Fruit fly (Drosophila melanogaster) whole organism, embryonic: ENCODE measurements around the gene CG31800.

ENCODE experiments used
- Ada2b ChIP-seq: fragments of 200-800 bp; sonication (Bioruptor generic); IDR thresholded peaks from 2 replicates; pipeline ENCODE4 v1.3.6; 2022; ENCODE audit warnings: missing biosample characterization, missing genetic modification characterization
- Bgb ChIP-seq: fragments of 200-800 bp; sonication (Bioruptor generic); IDR thresholded peaks from 2 replicates; pipeline ENCODE4 v1.3.6; 2022; ENCODE audit warnings: missing biosample characterization, missing genetic modification characterization; ENCODE audit not compliant: partially characterized antibody
- CG10147 ChIP-seq: fragments of 200-800 bp; sonication (Bioruptor generic); optimal IDR thresholded peaks from 2 replicates; lab custom pipeline; 2019; ENCODE audit warnings: missing biosample characterization, mild to moderate bottlenecking, missing genetic modification characterization, moderate library complexity
- CG10979 ChIP-seq: fragments of 200-800 bp; sonication (Bioruptor generic); optimal IDR thresholded peaks from 2 replicates; lab custom pipeline; 2018; ENCODE audit warnings: missing biosample characterization, mild to moderate bottlenecking, missing genetic modification characterization, moderate library complexity
- CG11504 ChIP-seq: fragments of 200-800 bp; sonication (Bioruptor generic); optimal IDR thresholded peaks from 3 replicates; lab custom pipeline; 2019; ENCODE audit warnings: missing biosample characterization, mild to moderate bottlenecking, missing genetic modification characterization, moderate library complexity
- CG12391 ChIP-seq: fragments of 200-800 bp; sonication (Bioruptor generic); optimal IDR thresholded peaks from 3 replicates; lab custom pipeline; 2018; ENCODE audit warnings: missing biosample characterization, mild to moderate bottlenecking, missing genetic modification characterization, moderate library complexity
- CG12659 ChIP-seq: fragments of 200-800 bp; sonication (Bioruptor generic); optimal IDR thresholded peaks from 3 replicates; lab custom pipeline; 2017; ENCODE audit warnings: mild to moderate bottlenecking, missing biosample characterization, missing genetic modification reagents, missing genetic modification characterization
- CG13775 ChIP-seq: fragments of 200-800 bp; sonication (Bioruptor generic); optimal IDR thresholded peaks from 3 replicates; lab custom pipeline; 2017; ENCODE audit warnings: missing biosample characterization, mild to moderate bottlenecking, missing genetic modification characterization
- CG15269 ChIP-seq: fragments of 200-800 bp; sonication (Bioruptor generic); optimal IDR thresholded peaks from 2 replicates; lab custom pipeline; 2018; ENCODE audit warnings: missing biosample characterization, mild to moderate bottlenecking, missing genetic modification characterization, moderate library complexity
- CG15514 ChIP-seq: fragments of 200-800 bp; sonication (Bioruptor generic); optimal IDR thresholded peaks from 3 replicates; lab custom pipeline; 2017; ENCODE audit warnings: missing biosample characterization, missing genetic modification characterization, mild to moderate bottlenecking, moderate library complexity, missing genetic modification reagents
- CG15601 ChIP-seq: fragments of 200-800 bp; sonication (Bioruptor generic); optimal IDR thresholded peaks from 3 replicates; lab custom pipeline; 2019; ENCODE audit warnings: missing biosample characterization, mild to moderate bottlenecking, missing genetic modification characterization, moderate library complexity
- CG17385 ChIP-seq: fragments of 200-800 bp; sonication (Bioruptor generic); optimal IDR thresholded peaks from 3 replicates; lab custom pipeline; 2018; ENCODE audit warnings: missing biosample characterization, mild to moderate bottlenecking, missing genetic modification characterization
- CG2116 ChIP-seq: fragments of 200-800 bp; sonication (Bioruptor generic); optimal IDR thresholded peaks from 3 replicates; lab custom pipeline; 2018; ENCODE audit warnings: missing biosample characterization, mild to moderate bottlenecking, missing genetic modification characterization
- CG30020 ChIP-seq: fragments of 200-800 bp; optimal IDR thresholded peaks from 2 replicates; lab custom pipeline; 2019; ENCODE audit warnings: missing biosample characterization, mild to moderate bottlenecking, missing genetic modification characterization, moderate library complexity
- CG33213 ChIP-seq: fragments of 200-800 bp; sonication (Bioruptor generic); optimal IDR thresholded peaks from 3 replicates; lab custom pipeline; 2016; ENCODE audit warnings: missing biosample characterization, missing genetic modification characterization
- CG42726 ChIP-seq: fragments of 200-800 bp; sonication (Bioruptor generic); IDR thresholded peaks from 2 replicates; pipeline ENCODE4 v1.3.6; 2022; ENCODE audit warnings: missing biosample characterization, missing genetic modification characterization; ENCODE audit not compliant: partially characterized antibody
- CG4707 ChIP-seq: fragments of 200-800 bp; sonication (Bioruptor generic); optimal IDR thresholded peaks from 2 replicates; lab custom pipeline; 2018; ENCODE audit warnings: missing biosample characterization, mild to moderate bottlenecking, missing genetic modification characterization, moderate library complexity
- CG4854 ChIP-seq: fragments of 200-800 bp; sonication (Bioruptor generic); optimal IDR thresholded peaks from 2 replicates; lab custom pipeline; 2016; ENCODE audit warnings: missing biosample characterization, missing genetic modification characterization, inconsistent platforms
- CG6791 ChIP-seq: fragments of 200-800 bp; sonication (Bioruptor generic); IDR thresholded peaks from 3 replicates; pipeline ENCODE4 v1.3.6; 2022; ENCODE audit warnings: missing biosample characterization, missing genetic modification characterization; ENCODE audit not compliant: partially characterized antibody
- CG8924 ChIP-seq: fragments of 200-800 bp; optimal IDR thresholded peaks from 3 replicates; lab custom pipeline; 2019; ENCODE audit warnings: missing biosample characterization, mild to moderate bottlenecking, missing genetic modification characterization, moderate library complexity
- CHES-1-like ChIP-seq: fragments of 200-800 bp; sonication (Bioruptor generic); optimal IDR thresholded peaks from 2 replicates; lab custom pipeline; 2016; ENCODE audit warnings: missing biosample characterization, missing genetic modification characterization
- D19A ChIP-seq: fragments of 200-800 bp; optimal IDR thresholded peaks from 3 replicates; lab custom pipeline; 2019; ENCODE audit warnings: missing biosample characterization, mild to moderate bottlenecking, missing genetic modification characterization, moderate library complexity
- Fer2 ChIP-seq: fragments of 200-800 bp; sonication (Bioruptor generic); optimal IDR thresholded peaks from 2 replicates; lab custom pipeline; 2018; ENCODE audit warnings: missing biosample characterization, mild to moderate bottlenecking, missing genetic modification characterization, moderate library complexity
- Fer3 ChIP-seq: fragments of 200-800 bp; sonication (Bioruptor generic); optimal IDR thresholded peaks from 2 replicates; lab custom pipeline; 2018; ENCODE audit warnings: missing biosample characterization, mild to moderate bottlenecking, missing genetic modification characterization, moderate library complexity
- Lim3 ChIP-seq: fragments of 200-800 bp; sonication (Bioruptor generic); IDR thresholded peaks from 2 replicates; pipeline ENCODE4 v1.3.6; 2022; ENCODE audit warnings: missing biosample characterization, missing genetic modification characterization
- MBD-R2 ChIP-seq: fragments of 200-800 bp; sonication (Bioruptor generic); IDR thresholded peaks from 2 replicates; pipeline ENCODE4 v1.3.6; 2022; ENCODE audit warnings: missing biosample characterization, missing genetic modification characterization
- Poxn ChIP-seq: fragments of 200-800 bp; sonication (Bioruptor generic); IDR thresholded peaks from 2 replicates; pipeline ENCODE4 v1.3.6; 2022; ENCODE audit warnings: missing biosample characterization, missing genetic modification characterization
- Trl ChIP-seq, 3 experiments: fragments of >200 bp in 2 of 3; fragments of 200-800 bp in 1 of 3; sonication (Bioruptor generic) in 1 of 3; optimal IDR thresholded peaks; 2 replicates in 1 of 3; 3 replicates in 2 of 3; lab custom pipeline; 2016 to 2017; ENCODE audit warnings: missing biosample characterization in 1 of 3, missing genetic modification characterization in 1 of 3
- chinmo ChIP-seq: fragments of 200-800 bp; sonication (Bioruptor generic); IDR thresholded peaks from 4 replicates; pipeline ENCODE4 v1.3.6; 2022; ENCODE audit warnings: missing biosample characterization, missing genetic modification characterization; ENCODE audit not compliant: partially characterized antibody
- crc ChIP-seq: fragments of 200-800 bp; sonication (Bioruptor generic); optimal IDR thresholded peaks from 2 replicates; lab custom pipeline; 2016; ENCODE audit warnings: missing biosample characterization, missing genetic modification characterization
- eve ChIP-seq, 2 experiments: fragments of >200 bp; optimal IDR thresholded peaks; 2 replicates each; lab custom pipeline; 2017; ENCODE audit warnings: missing biosample characterization in 2 of 2, missing genetic modification characterization in 2 of 2
- fu2 ChIP-seq: fragments of 200-800 bp; sonication (Bioruptor generic); optimal IDR thresholded peaks from 2 replicates; lab custom pipeline; 2016; ENCODE audit warnings: missing biosample characterization, missing genetic modification characterization
- hb ChIP-seq: fragments of 200-800 bp; sonication (Bioruptor generic); IDR thresholded peaks from 3 replicates; pipeline ENCODE4 v1.3.6; 2022; ENCODE audit warnings: missing biosample characterization, missing genetic modification characterization; ENCODE audit not compliant: partially characterized antibody
- hth ChIP-seq: fragments of >200 bp; optimal IDR thresholded peaks from 2 replicates; lab custom pipeline; 2017; ENCODE audit warnings: inconsistent platforms
- jigr1 ChIP-seq: fragments of 200-800 bp; sonication (Bioruptor generic); IDR thresholded peaks from 3 replicates; pipeline ENCODE4 v1.3.6; 2022; ENCODE audit warnings: missing biosample characterization, missing genetic modification characterization
- jing ChIP-seq: fragments of 200-800 bp; sonication (Bioruptor generic); optimal IDR thresholded peaks from 2 replicates; lab custom pipeline; 2018; ENCODE audit warnings: missing biosample characterization, mild to moderate bottlenecking, missing genetic modification characterization
- lab ChIP-seq: fragments of 200-800 bp; sonication (Bioruptor generic); optimal IDR thresholded peaks from 3 replicates; lab custom pipeline; 2017; ENCODE audit warnings: missing biosample characterization, missing genetic modification characterization, mild to moderate bottlenecking, moderate library complexity, missing genetic modification reagents
- lilli ChIP-seq: fragments of 200-800 bp; sonication (Bioruptor generic); optimal IDR thresholded peaks from 3 replicates; lab custom pipeline; 2016; ENCODE audit warnings: missing biosample characterization, missing genetic modification characterization
- lmd ChIP-seq: fragments of 200-800 bp; sonication (Bioruptor generic); IDR thresholded peaks from 2 replicates; pipeline ENCODE4 v1.3.6; 2022; ENCODE audit warnings: missing biosample characterization, missing genetic modification characterization
- lov ChIP-seq, 2 experiments: fragments of 200-800 bp in 1 of 2; fragments of >200 bp in 1 of 2; sonication (Bioruptor generic) in 1 of 2; IDR thresholded peaks in 1 of 2; optimal IDR thresholded peaks in 1 of 2; 2 replicates in 1 of 2; 3 replicates in 1 of 2; pipeline versions ENCODE4 v1.3.6 to Lab custom; 2017 to 2022; ENCODE audit warnings: missing biosample characterization in 1 of 2, missing genetic modification characterization in 1 of 2
- mirr ChIP-seq: fragments of 200-800 bp; sonication (Bioruptor generic); optimal IDR thresholded peaks from 3 replicates; lab custom pipeline; 2018; ENCODE audit warnings: missing biosample characterization, mild to moderate bottlenecking, missing genetic modification characterization
- nerfin-2 ChIP-seq: fragments of 200-800 bp; sonication (Bioruptor generic); IDR thresholded peaks from 2 replicates; pipeline ENCODE4 v1.3.6; 2022; ENCODE audit warnings: missing biosample characterization, missing genetic modification characterization; ENCODE audit not compliant: partially characterized antibody
- onecut ChIP-seq: fragments of 200-800 bp; sonication (Bioruptor generic); IDR thresholded peaks from 2 replicates; pipeline ENCODE4 v1.3.6; 2022; ENCODE audit warnings: missing biosample characterization, missing genetic modification characterization
- otp ChIP-seq: fragments of 200-800 bp; sonication (Bioruptor generic); IDR thresholded peaks from 3 replicates; pipeline ENCODE4, ENCODE4 v1.3.6; 2022; ENCODE audit warnings: missing biosample characterization, missing genetic modification characterization
- pros ChIP-seq: fragments of 200-800 bp; sonication (Bioruptor generic); optimal IDR thresholded peaks from 3 replicates; lab custom pipeline; 2019; ENCODE audit warnings: missing biosample characterization, mild to moderate bottlenecking, missing genetic modification characterization, moderate library complexity
- row ChIP-seq: fragments of 200-800 bp; sonication (Bioruptor generic); IDR thresholded peaks from 3 replicates; pipeline ENCODE4 v1.3.6; 2022; ENCODE audit warnings: missing biosample characterization, missing genetic modification characterization
- sisA ChIP-seq: fragments of 200-800 bp; sonication (Bioruptor generic); IDR thresholded peaks from 2 replicates; pipeline ENCODE4 v1.3.6; 2022; ENCODE audit warnings: missing biosample characterization, missing genetic modification characterization
- wek ChIP-seq: fragments of 200-800 bp; sonication (Bioruptor generic); optimal IDR thresholded peaks from 3 replicates; lab custom pipeline; 2018; ENCODE audit warnings: missing biosample characterization, mild to moderate bottlenecking, missing genetic modification characterization, moderate library complexity
- zen2 ChIP-seq: fragments of 200-800 bp; sonication (Bioruptor generic); IDR thresholded peaks from 3 replicates; pipeline ENCODE4 v1.3.6; 2022; ENCODE audit warnings: missing biosample characterization, missing genetic modification characterization; ENCODE audit not compliant: partially characterized antibody

CG31800 gene

dm6 chr2L:19048912-19049311, 14.5 kb upstream of the CG31800 start, which contains the start of gene CG10470 (continued):
- TF ChIP-seq crc (GFP tag; lab: Kevin White, UChicago), result no peak
- no peak for TF ChIP-seq fu2 (GFP tag; lab: Kevin White, UChicago)
- TF ChIP-seq eve (GFP tag; optimal IDR thresholded peaks at IDR 0.05; lab: Kevin White, UChicago), result no peak
- TF ChIP-seq CG15269 (tag; lab: Kevin White, UChicago), result peak; percentile 53
- peak; percentile 80 for TF ChIP-seq nerfin-2
- TF ChIP-seq row (GFP tag; lab: Robert Waterston, UW), result peak; percentile 54; the same call in 1 of the 3 replicates
- TF ChIP-seq Fer3, result peak; percentile 28
- peak; percentile 49 for TF ChIP-seq CG12391 (tag; lab: Kevin White, UChicago)
- TF ChIP-seq pros, result no peak
- peak; percentile 56; the same call in 1 of the 2 replicates for TF ChIP-seq MBD-R2 (GFP tag; lab: Robert Waterston, UW)
- TF ChIP-seq CG2116, result peak; percentile 68
- TF ChIP-seq CG15601 (tag; lab: Kevin White, UChicago), result peak; percentile 28
- no peak for TF ChIP-seq Trl (optimal IDR thresholded peaks at IDR 0.05; lab: Kevin White, UChicago)
- TF ChIP-seq Trl (GFP tag; optimal IDR thresholded peaks at IDR 0.05; lab: Kevin White, UChicago), result no peak
- no peak for TF ChIP-seq CHES-1-like (GFP tag; lab: Kevin White, UChicago)
- peak; percentile 36 for TF ChIP-seq D19A (tag; lab: Kevin White, UChicago)
- TF ChIP-seq CG4707 (GFP tag; lab: Kevin White, UChicago), result no peak
- TF ChIP-seq Bgb (GFP tag; lab: Robert Waterston, UW), result peak; percentile 79
- TF ChIP-seq lmd, result no peak
- no peak for TF ChIP-seq CG13775 (GFP tag; lab: Kevin White, UChicago)
- TF ChIP-seq jigr1 (GFP tag; lab: Robert Waterston, UW), result no peak
- TF ChIP-seq CG30020 (tag; lab: Kevin White, UChicago), result peak; percentile 47
- TF ChIP-seq lov (optimal IDR thresholded peaks at IDR 0.05; lab: Kevin White, UChicago), result no peak
- TF ChIP-seq lov (GFP tag; IDR thresholded peaks at IDR 0.05; lab: Robert Waterston, UW), result no peak
- peak; percentile 20; the same call in 1 of the 2 replicates for TF ChIP-seq onecut (GFP tag; lab: Robert Waterston, UW)
- TF ChIP-seq CG10979, result peak; percentile 22
- peak; percentile 55 for TF ChIP-seq CG11504 (tag; lab: Kevin White, UChicago)
- TF ChIP-seq CG4854 (GFP tag; lab: Kevin White, UChicago), result no peak
- TF ChIP-seq CG12659, result peak; percentile 24
- TF ChIP-seq wek, result peak; percentile 96
- TF ChIP-seq CG6791 (GFP tag; lab: Robert Waterston, UW), result peak; percentile 89
- no peak for TF ChIP-seq lab (GFP tag; lab: Kevin White, UChicago)
- TF ChIP-seq Ada2b, result no peak
- peak; percentile 70; the same call in 2 of the 3 replicates for TF ChIP-seq zen2 (GFP tag; lab: Robert Waterston, UW)
- TF ChIP-seq Fer2 (tag; lab: Kevin White, UChicago), result no peak
- TF ChIP-seq CG8924 (tag; lab: Kevin White, UChicago), result peak; percentile 11
- peak; percentile 24 for TF ChIP-seq CG15514 (GFP tag; lab: Kevin White, UChicago)
- TF ChIP-seq hth (lab: Kevin White, UChicago), result no peak
- TF ChIP-seq Poxn (GFP tag; lab: Robert Waterston, UW), result no peak
- peak; percentile 84; the same call in 2 of the 4 replicates for TF ChIP-seq chinmo
- TF ChIP-seq lilli (GFP tag; lab: Kevin White, UChicago), result peak; percentile 21
- peak; percentile 75 for TF ChIP-seq hb (GFP tag; lab: Robert Waterston, UW)
- TF ChIP-seq mirr (GFP tag; lab: Kevin White, UChicago), result no peak
- no peak for TF ChIP-seq jing (GFP tag; lab: Kevin White, UChicago)
- peak; percentile 36; the same call in 1 of the 2 replicates for TF ChIP-seq CG42726
- TF ChIP-seq CG10147, result peak; percentile 13
- no peak for TF ChIP-seq otp (GFP tag; lab: Robert Waterston, UW)
- TF ChIP-seq CG33213 (GFP tag; lab: Kevin White, UChicago), result no peak
- TF ChIP-seq sisA, result no peak
- TF ChIP-seq CG17385 (GFP tag; lab: Kevin White, UChicago), result peak; percentile 14
- TF ChIP-seq Lim3 (GFP tag; lab: Robert Waterston, UW), result no peak
